Fruit fly (Drosophila melanogaster): ENCODE measurements around the gene CG18417.
A peak's percentile ranks its signal among the peaks of the same experiment; 100 is the strongest.

CG18417 gene

DNA sequence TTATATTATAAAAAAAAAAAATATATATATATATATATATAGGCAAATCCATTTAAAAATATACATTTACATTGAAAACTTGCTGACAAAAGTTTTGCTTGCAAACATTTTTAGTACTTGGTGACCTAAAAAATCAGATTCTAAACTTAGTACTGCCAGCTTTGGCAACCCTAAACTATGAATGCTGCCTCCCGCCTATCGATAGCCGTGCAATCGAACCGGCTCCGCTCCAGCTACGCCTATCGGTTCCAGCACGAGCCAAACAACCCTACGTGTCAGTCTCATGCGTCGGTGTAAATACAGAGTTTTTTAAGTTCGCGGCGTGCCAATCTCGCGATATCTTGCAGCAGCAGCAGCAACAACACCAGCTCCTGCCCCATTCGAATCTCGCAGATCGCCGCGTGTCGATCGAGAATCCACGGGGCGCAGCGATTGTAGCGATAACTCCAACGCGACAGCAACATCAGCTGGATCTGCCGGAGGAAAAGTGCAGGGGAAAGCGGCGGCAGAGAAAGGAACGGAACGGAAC is 39.5 kb upstream of the CG18417 start, which contains the start of gene Sec63 (continued):
- TF ChIP-seq en (GFP tag; optimal IDR thresholded peaks at IDR 0.05) (no peak), mld (GFP tag; IDR thresholded peaks at IDR 0.05; ENCODE audit: partially characterized antibody) (peak; percentile 87; the same call in 2 of the 3 replicates), schlank (tag; optimal IDR thresholded peaks at IDR 0.05) (no peak), ind (GFP tag; optimal IDR thresholded peaks at IDR 0.05) (peak; percentile 35), GATAe (GFP tag; conservative IDR thresholded peaks at IDR 0.05) (no peak), Gsc (GFP tag; IDR thresholded peaks at IDR 0.05) (no peak), Optix (GFP tag; IDR thresholded peaks at IDR 0.05) (no peak), CG15696 (tag; optimal IDR thresholded peaks at IDR 0.05) (peak; percentile 30), Oli (tag; optimal IDR thresholded peaks at IDR 0.05) (no peak), ase (GFP tag; IDR thresholded peaks at IDR 0.05) (peak; percentile 42; the same call in 1 of the 3 replicates), disco-r (GFP tag; optimal IDR thresholded peaks at IDR 0.05) (no peak), zen2 (GFP tag; IDR thresholded peaks at IDR 0.05; ENCODE audit: partially characterized antibody) (peak; percentile 62; the same call in 2 of the 3 replicates), NC2α (GFP tag; optimal IDR thresholded peaks at IDR 0.05) (no peak), Ets97D (GFP tag; optimal IDR thresholded peaks at IDR 0.05) (no peak), CG10959 (GFP tag; IDR thresholded peaks at IDR 0.05) (0 out of 2 replicates have a peak, but pooled peaks have one; percentile 14), Med (GFP tag) (peak; percentile 60), tap (tag; optimal IDR thresholded peaks at IDR 0.05) (no peak), CG16863 (GFP tag; optimal IDR thresholded peaks at IDR 0.05) (no peak), sens-2 (GFP tag; IDR thresholded peaks at IDR 0.05) (no peak), lmd (GFP tag; IDR thresholded peaks at IDR 0.05) (peak; percentile 56; the same call in 1 of the 2 replicates), sisA (GFP tag; IDR thresholded peaks at IDR 0.05) (0 out of 2 replicates have a peak, but pooled peaks have one; percentile 27), scrt (GFP tag; optimal IDR thresholded peaks at IDR 0.05) (no peak), grau (tag; optimal IDR thresholded peaks at IDR 0.05) (peak; percentile 53), CG4328 (GFP tag; optimal IDR thresholded peaks at IDR 0.05) (no peak), E2f2 (GFP tag; IDR thresholded peaks at IDR 0.05) (peak; percentile 53; the same call in 1 of the 2 replicates), CG31365 (tag; optimal IDR thresholded peaks at IDR 0.05) (no peak), cwo (GFP tag; optimal IDR thresholded peaks at IDR 0.05) (no peak), Opbp (GFP tag; IDR thresholded peaks at IDR 0.05; ENCODE audit: partially characterized antibody) (peak; percentile 88), gem (tag; optimal IDR thresholded peaks at IDR 0.05) (peak; percentile 71), exex (tag; optimal IDR thresholded peaks at IDR 0.05) (peak; percentile 29), CG30431 (GFP tag; optimal IDR thresholded peaks at IDR 0.05) (no peak), fd102C (GFP tag; optimal IDR thresholded peaks at IDR 0.05) (no peak), Mes4 (GFP tag; optimal IDR thresholded peaks at IDR 0.05) (no peak), CG8089 (GFP tag; optimal IDR thresholded peaks at IDR 0.05) (no peak), CG11247 (GFP tag; IDR thresholded peaks at IDR 0.05) (0 out of 2 replicates have a peak, but pooled peaks have one; percentile 16), HLH3B (GFP tag; IDR thresholded peaks at IDR 0.05) (peak; percentile 43; the same call in 1 of the 2 replicates), Sin3A (optimal IDR thresholded peaks at IDR 0.05) (peak; percentile 59), CG14050 (GFP tag; IDR thresholded peaks at IDR 0.05) (peak; percentile 54; the same call in 2 of the 3 replicates), Fer3 (tag; optimal IDR thresholded peaks at IDR 0.05) (peak; percentile 16), so (GFP tag; IDR thresholded peaks at IDR 0.05) (peak; percentile 60; the same call in 2 of the 3 replicates), CG4424 (GFP tag; optimal IDR thresholded peaks at IDR 0.05) (peak; percentile 45), tgo (GFP tag; IDR thresholded peaks at IDR 0.05) (no peak; the same call in 1 of the 3 replicates), Camta (GFP tag; optimal IDR thresholded peaks at IDR 0.05) (no peak), CG32532 (GFP tag; IDR thresholded peaks at IDR 0.05) (peak; percentile 61), CG11398 (GFP tag; optimal IDR thresholded peaks at IDR 0.05) (no peak), CG12155 (GFP tag; optimal IDR thresholded peaks at IDR 0.05) (peak; percentile 91), CG17912 (GFP tag; optimal IDR thresholded peaks at IDR 0.05) (peak; percentile 28), CG17328 (GFP tag; IDR thresholded peaks at IDR 0.05) (peak; percentile 32; the same call in 1 of the 2 replicates), CG14667 (GFP tag; IDR thresholded peaks at IDR 0.05) (no peak), CG7987 (GFP tag; optimal IDR thresholded peaks at IDR 0.05) (no peak), C15 (GFP tag; IDR thresholded peaks at IDR 0.05) (no peak)

Measured in whole organism, embryonic.